Worm (Caenorhabditis elegans) whole organism, late embryonic: Measurements from ENCODE around the gene R102.1.

Experiments used
- F13H6.1 ChIP-seq: sonication (generic microtip); optimal IDR thresholded peaks from 2 replicates; lab custom pipeline; 2016; ENCODE audit warnings: missing genetic modification characterization, missing compliant biosample characterization
- K02D7.2 ChIP-seq: sonication (generic microtip); optimal IDR thresholded peaks from 2 replicates; lab custom pipeline; 2017; ENCODE audit warnings: mild to moderate bottlenecking, missing genetic modification characterization, missing compliant biosample characterization
- K09A11.1 ChIP-seq: sonication (generic microtip); optimal IDR thresholded peaks from 2 replicates; lab custom pipeline; 2017; ENCODE audit warnings: antibody characterized with exemption, mild to moderate bottlenecking, missing genetic modification characterization, missing compliant biosample characterization; ENCODE audit not compliant: insufficient read depth
- T23F11.4 ChIP-seq: fragments of 200-800 bp; sonication (Bioruptor generic); optimal IDR thresholded peaks from 2 replicates; lab custom pipeline; 2018; ENCODE audit warnings: mild to moderate bottlenecking, missing genetic modification characterization, missing compliant biosample characterization
- ahr-1 ChIP-seq: sonication (generic microtip); optimal IDR thresholded peaks from 2 replicates; lab custom pipeline; 2016; ENCODE audit warnings: missing genetic modification characterization, missing compliant biosample characterization
- ama-1 ChIP-seq: fragments of 150-350 bp; optimal IDR thresholded peaks from 2 replicates; lab custom pipeline; 2014
- ceh-18 ChIP-seq: sonication (generic microtip); optimal IDR thresholded peaks from 2 replicates; lab custom pipeline; 2016; ENCODE audit warnings: missing genetic modification characterization, missing compliant biosample characterization
- ceh-19 ChIP-seq: fragments of 200-800 bp; sonication (Bioruptor generic); optimal IDR thresholded peaks from 2 replicates; lab custom pipeline; 2018; ENCODE audit warnings: mild to moderate bottlenecking, missing genetic modification characterization, missing compliant biosample characterization
- ceh-45 ChIP-seq: fragments of 200-800 bp; sonication (Bioruptor generic); IDR thresholded peaks from 2 replicates; pipeline ENCODE4 v1.3.6; 2022; ENCODE audit warnings: missing genetic modification reagents, missing genetic modification characterization, missing compliant biosample characterization
- ceh-48 ChIP-seq: sonication (generic microtip); optimal IDR thresholded peaks from 2 replicates; lab custom pipeline; 2016; ENCODE audit warnings: missing genetic modification characterization, inconsistent platforms, missing compliant biosample characterization
- dve-1 ChIP-seq: sonication (generic microtip); optimal IDR thresholded peaks from 2 replicates; lab custom pipeline; 2017; ENCODE audit warnings: antibody characterized with exemption, mild to moderate bottlenecking, missing genetic modification characterization, missing compliant biosample characterization
- elt-2 ChIP-seq: sonication (generic microtip); optimal IDR thresholded peaks from 2 replicates; lab custom pipeline; 2016; ENCODE audit warnings: missing genetic modification reagents, missing genetic modification characterization, missing compliant biosample characterization
- fkh-10 ChIP-seq: fragments of 150-350 bp; optimal IDR thresholded peaks from 2 replicates; lab custom pipeline; 2014; ENCODE audit warnings: missing biosample characterization, missing genetic modification reagents, missing genetic modification characterization
- fkh-6 ChIP-seq: sonication (generic microtip); optimal IDR thresholded peaks from 2 replicates; lab custom pipeline; 2016; ENCODE audit warnings: missing genetic modification characterization, missing compliant biosample characterization
- gmeb-2 ChIP-seq: sonication (generic microtip); optimal IDR thresholded peaks from 2 replicates; lab custom pipeline; 2016; ENCODE audit warnings: missing genetic modification characterization, inconsistent platforms, missing compliant biosample characterization
- hlh-13 ChIP-seq: fragments of 200-800 bp; sonication (Bioruptor generic); optimal IDR thresholded peaks from 2 replicates; lab custom pipeline; 2018; ENCODE audit warnings: mild to moderate bottlenecking, missing genetic modification characterization, missing compliant biosample characterization
- hlh-30 ChIP-seq: sonication (generic microtip); optimal IDR thresholded peaks from 2 replicates; lab custom pipeline; 2017; ENCODE audit warnings: antibody characterized with exemption, missing genetic modification characterization, missing compliant biosample characterization; ENCODE audit not compliant: insufficient read depth
- hlh-6 ChIP-seq: sonication (generic microtip); optimal IDR thresholded peaks from 2 replicates; lab custom pipeline; 2016; ENCODE audit warnings: missing genotype, missing genetic modification characterization, missing compliant biosample characterization
- mec-3 ChIP-seq: sonication (generic microtip); optimal IDR thresholded peaks from 2 replicates; lab custom pipeline; 2016; ENCODE audit warnings: borderline replicate concordance, missing genetic modification characterization, missing compliant biosample characterization
- nfya-1 ChIP-seq: sonication (generic microtip); optimal IDR thresholded peaks from 2 replicates; lab custom pipeline; 2017; ENCODE audit warnings: missing genetic modification characterization, mild to moderate bottlenecking, missing compliant biosample characterization, antibody characterized with exemption, moderate library complexity
- odd-2 ChIP-seq: sonication (generic microtip); optimal IDR thresholded peaks from 2 replicates; lab custom pipeline; 2017; ENCODE audit warnings: antibody characterized with exemption, mild to moderate bottlenecking, missing genetic modification characterization, missing compliant biosample characterization
- pax-1 ChIP-seq: fragments of 150-350 bp; optimal IDR thresholded peaks from 2 replicates; lab custom pipeline; 2014; ENCODE audit warnings: missing biosample characterization, missing genetic modification characterization
- pha-4 ChIP-seq: fragments of 150-350 bp; optimal IDR thresholded peaks from 2 replicates; lab custom pipeline; 2018; ENCODE audit warnings: missing biosample characterization, missing genetic modification reagents, missing genetic modification characterization
- pros-1 ChIP-seq: fragments of 150-350 bp; optimal IDR thresholded peaks from 2 replicates; lab custom pipeline; 2014; ENCODE audit warnings: missing biosample characterization, missing genetic modification reagents, missing genetic modification characterization
- rnt-1 ChIP-seq: sonication (generic microtip); optimal IDR thresholded peaks from 2 replicates; lab custom pipeline; 2016; ENCODE audit warnings: missing genetic modification characterization, missing compliant biosample characterization
- syd-9 ChIP-seq: sonication (generic microtip); optimal IDR thresholded peaks from 2 replicates; lab custom pipeline; 2016; ENCODE audit warnings: mild to moderate bottlenecking, missing genetic modification characterization, moderate library complexity, missing compliant biosample characterization
- ttx-3 ChIP-seq: sonication (generic microtip); optimal IDR thresholded peaks from 2 replicates; lab custom pipeline; 2016; ENCODE audit warnings: missing genetic modification reagents, missing genetic modification characterization, missing compliant biosample characterization
- unc-3 ChIP-seq, 2 experiments: fragments of 200-800 bp in 1 of 2; sonication (Bioruptor generic) in 1 of 2; sonication (generic microtip) in 1 of 2; conservative IDR thresholded peaks in 1 of 2; optimal IDR thresholded peaks in 1 of 2; 2 replicates each; pipeline versions ENCODE4 v1.3.6 to Lab custom; 2016 to 2022; ENCODE audit warnings: missing compliant biosample characterization in 2 of 2, missing genetic modification characterization in 2 of 2, missing genetic modification reagents in 1 of 2
- unc-42 ChIP-seq: sonication (generic microtip); optimal IDR thresholded peaks from 2 replicates; lab custom pipeline; 2016; ENCODE audit warnings: missing genotype, missing genetic modification characterization, missing compliant biosample characterization
- unc-55 ChIP-seq: sonication (generic microtip); optimal IDR thresholded peaks from 2 replicates; lab custom pipeline; 2017; ENCODE audit warnings: missing biosample characterization, missing genetic modification reagents, missing genetic modification characterization
- zip-5 ChIP-seq: sonication (generic microtip); optimal IDR thresholded peaks from 2 replicates; lab custom pipeline; 2016; ENCODE audit warnings: missing genetic modification characterization, missing compliant biosample characterization
- ztf-16 ChIP-seq: sonication (generic microtip); optimal IDR thresholded peaks from 2 replicates; lab custom pipeline; 2017; ENCODE audit warnings: missing genetic modification characterization, missing compliant biosample characterization

The R102.1 gene

ce11 chrIV:10718865-10719264 is 33.0 kb downstream of the R102.1 start:
- TF ChIP-seq ahr-1 (tag; lab: Kevin White, UChicago): no peak
- TF ChIP-seq mec-3 (tag; lab: Kevin White, UChicago): no peak
- TF ChIP-seq odd-2: no peak
- TF ChIP-seq F13H6.1 (tag; lab: Kevin White, UChicago): no peak
- TF ChIP-seq dve-1 (tag; lab: Kevin White, UChicago): no peak
- TF ChIP-seq hlh-13 (GFP tag; lab: Kevin White, UChicago): no peak
- TF ChIP-seq nfya-1: no peak
- no peak for TF ChIP-seq ceh-19 (GFP tag; lab: Kevin White, UChicago)
- TF ChIP-seq K02D7.2 (tag; lab: Kevin White, UChicago): no peak
- no peak for TF ChIP-seq ztf-16 (tag; lab: Kevin White, UChicago)
- TF ChIP-seq unc-3 (GFP tag; conservative IDR thresholded peaks at IDR 0.05; lab: Robert Waterston, UW): no peak
- no peak for TF ChIP-seq unc-3 (tag; optimal IDR thresholded peaks at IDR 0.05; lab: Kevin White, UChicago)
- no peak for TF ChIP-seq K09A11.1 (tag; lab: Kevin White, UChicago)

- TF ChIP-seq hlh-6 (tag; lab: Kevin White, UChicago): no peak
- no peak for TF ChIP-seq pax-1 (tag; lab: Kevin White, UChicago)
- no peak for TF ChIP-seq K02D7.2 (tag; lab: Kevin White, UChicago)
- no peak for TF ChIP-seq zip-5 (tag; lab: Kevin White, UChicago)
- TF ChIP-seq F13H6.1 (tag; lab: Kevin White, UChicago): no peak
- TF ChIP-seq unc-55 (GFP tag; lab: Kevin White, UChicago): no peak
- no peak for TF ChIP-seq elt-2 (tag; lab: Kevin White, UChicago)
- no peak for TF ChIP-seq rnt-1
- no peak for TF ChIP-seq pros-1 (tag; lab: Kevin White, UChicago)
- TF ChIP-seq unc-3 (GFP tag; conservative IDR thresholded peaks at IDR 0.05; lab: Robert Waterston, UW): no peak
- no peak for TF ChIP-seq unc-3 (tag; optimal IDR thresholded peaks at IDR 0.05; lab: Kevin White, UChicago)
- no peak for TF ChIP-seq T23F11.4 (GFP tag; lab: Kevin White, UChicago)
- no peak for TF ChIP-seq syd-9 (tag; lab: Kevin White, UChicago)
- TF ChIP-seq ama-1 (lab: Kevin White, UChicago): no peak
Measured at ce11 chrIV:10727734-10728133, 41.9 kb downstream of the R102.1 start, which contains the start of gene ZC168.2. TSS of gene ZC168.2 (plus strand) at chrIV:10728034.

ce11 chrIV:10734527-10735436 is 48.9 kb downstream of the R102.1 start, which contains the start of the genes orc-5 and cyb-1:
TSS of gene orc-5 (minus strand) at chrIV:10734588.
TSS of gene cyb-1 (plus strand) at chrIV:10735216.
- no peak for TF ChIP-seq ttx-3 (tag; lab: Kevin White, UChicago)
- TF ChIP-seq pha-4 (tag; lab: Kevin White, UChicago): no peak
- TF ChIP-seq nfya-1: peak; percentile 44
- peak; percentile 23 for TF ChIP-seq unc-42 (tag; lab: Kevin White, UChicago)
- no peak for TF ChIP-seq ama-1 (lab: Kevin White, UChicago)
- no peak for TF ChIP-seq ceh-45 (GFP tag; lab: Robert Waterston, UW)
- TF ChIP-seq fkh-10: no peak
- no peak for TF ChIP-seq ceh-19 (GFP tag; lab: Kevin White, UChicago)
- peak; percentile 66 for TF ChIP-seq ceh-48 (tag; lab: Kevin White, UChicago)
- no peak for TF ChIP-seq elt-2 (tag; lab: Kevin White, UChicago)
- peak; percentile 62 for TF ChIP-seq hlh-30 (tag; lab: Kevin White, UChicago)
- peak; percentile 3 for TF ChIP-seq dve-1 (tag; lab: Kevin White, UChicago)
- TF ChIP-seq gmeb-2 (tag; lab: Kevin White, UChicago): no peak
- no peak for TF ChIP-seq ceh-18 (tag; lab: Kevin White, UChicago)
- no peak for TF ChIP-seq fkh-6 (tag; lab: Kevin White, UChicago)
- TF ChIP-seq pax-1 (tag; lab: Kevin White, UChicago): peak; percentile 58
